In genomic region chr3R:19644094-19644900, dm6 we compare ENCODE assay signal across 4 fruit fly cellular contexts.
A peak's percentile ranks its signal among the peaks of the same experiment; 100 is the strongest.
TF ChIP-seq lines count a peak whose summit lies in the region.

Gene Vha13 (minus strand): TSS chr3R:19644386.

TF ChIP-seq in whole organism, adult, 20 proteins besides CTCF, POLR2A, EP300 and RAD21 (continued from another document):
- TF ChIP-seq Crg-1 (GFP tag; optimal IDR thresholded peaks at IDR 0.05; lab: Kevin White, UChicago) (peak; percentile 69), CG5204 (GFP tag; optimal IDR thresholded peaks at IDR 0.05; lab: Kevin White, UChicago) (peak; percentile 27)

TF ChIP-seq in whole organism, embryonic, 481 proteins besides CTCF, POLR2A, EP300 and RAD21 (continued from another document and continues in another):
- TF ChIP-seq lilli (GFP tag; optimal IDR thresholded peaks at IDR 0.05; lab: Kevin White, UChicago) (peak; percentile 56), pb (GFP tag; optimal IDR thresholded peaks at IDR 0.05; lab: Kevin White, UChicago) (no peak), CG6791 (GFP tag; IDR thresholded peaks at IDR 0.05; lab: Robert Waterston, UW; ENCODE audit: partially characterized antibody) (peak; percentile 82), CG6689 (GFP tag; IDR thresholded peaks at IDR 0.05; lab: Robert Waterston, UW) (no peak), Myb (GFP tag; optimal IDR thresholded peaks at IDR 0.05; lab: Kevin White, UChicago) (peak; percentile 40), gem (tag; optimal IDR thresholded peaks at IDR 0.05; lab: Kevin White, UChicago) (peak; percentile 51), CG6854 (GFP tag; optimal IDR thresholded peaks at IDR 0.05; lab: Kevin White, UChicago) (peak; percentile 57), Hsf (GFP tag; optimal IDR thresholded peaks at IDR 0.05; lab: Kevin White, UChicago) (peak; percentile 51), mirr (GFP tag; optimal IDR thresholded peaks at IDR 0.05; lab: Kevin White, UChicago) (peak; percentile 60), CG11696 (GFP tag; IDR thresholded peaks at IDR 0.05; lab: Robert Waterston, UW) (no peak), Dp (GFP tag; optimal IDR thresholded peaks at IDR 0.05; lab: Kevin White, UChicago) (peak; percentile 9), CG11695 (GFP tag; IDR thresholded peaks at IDR 0.05; lab: Robert Waterston, UW) (no peak), pfk (GFP tag; optimal IDR thresholded peaks at IDR 0.05; lab: Kevin White, UChicago) (peak; percentile 43), sr (GFP tag; IDR thresholded peaks at IDR 0.05; lab: Robert Waterston, UW) (no peak), CG12104 (GFP tag; optimal IDR thresholded peaks at IDR 0.05; lab: Kevin White, UChicago) (no peak), CG17186 (GFP tag; optimal IDR thresholded peaks at IDR 0.05; lab: Kevin White, UChicago) (no peak), CG15269 (tag; optimal IDR thresholded peaks at IDR 0.05; lab: Kevin White, UChicago) (no peak), Oaz (GFP tag; IDR thresholded peaks at IDR 0.05; lab: Robert Waterston, UW) (no peak), Rx (GFP tag; IDR thresholded peaks at IDR 0.05; lab: Robert Waterston, UW) (no peak), Neu2 (GFP tag; optimal IDR thresholded peaks at IDR 0.05; lab: Kevin White, UChicago; ENCODE audit: borderline replicate concordance) (no peak), B-H2 (GFP tag; optimal IDR thresholded peaks at IDR 0.05; lab: Kevin White, UChicago) (peak; percentile 59), Adf1 (GFP tag; IDR thresholded peaks at IDR 0.05; lab: Robert Waterston, UW) (no peak; the same call in 1 of the 2 replicates), HLH3B (GFP tag; IDR thresholded peaks at IDR 0.05; lab: Robert Waterston, UW) (peak; percentile 38; the same call in 1 of the 2 replicates), CG18262 (tag; optimal IDR thresholded peaks at IDR 0.05; lab: Kevin White, UChicago) (peak; percentile 22), zen2 (GFP tag; IDR thresholded peaks at IDR 0.05; lab: Robert Waterston, UW; ENCODE audit: partially characterized antibody) (0 out of 3 replicates have a peak, but pooled peaks have one; percentile 3), CG17361 (GFP tag; IDR thresholded peaks at IDR 0.05; lab: Robert Waterston, UW) (peak; percentile 69), wdn (GFP tag; IDR thresholded peaks at IDR 0.05; lab: Robert Waterston, UW) (peak; percentile 18; the same call in 1 of the 2 replicates), gcm2 (GFP tag; optimal IDR thresholded peaks at IDR 0.05; lab: Kevin White, UChicago) (no peak), Ravus (GFP tag; IDR thresholded peaks at IDR 0.05; lab: Robert Waterston, UW) (no peak), CG11398 (GFP tag; optimal IDR thresholded peaks at IDR 0.05; lab: Kevin White, UChicago) (no peak), tna (GFP tag; IDR thresholded peaks at IDR 0.05; lab: Robert Waterston, UW; ENCODE audit: partially characterized antibody) (peak; percentile 18; the same call in 1 of the 2 replicates), lola (GFP tag; optimal IDR thresholded peaks at IDR 0.05; lab: Kevin White, UChicago) (peak in 1 of 3 experiments; percentile 32), gsb (GFP tag; IDR thresholded peaks at IDR 0.05; lab: Robert Waterston, UW) (no peak; the same call in 1 of the 2 replicates), en (GFP tag; optimal IDR thresholded peaks at IDR 0.05; lab: Kevin White, UChicago) (no peak), eyg (GFP tag; optimal IDR thresholded peaks at IDR 0.05; lab: Kevin White, UChicago) (no peak), pzg (GFP tag; optimal IDR thresholded peaks at IDR 0.05; lab: Kevin White, UChicago) (peak; percentile 78), CG13775 (GFP tag; optimal IDR thresholded peaks at IDR 0.05; lab: Kevin White, UChicago) (peak; percentile 59), run (tag; optimal IDR thresholded peaks at IDR 0.05; lab: Kevin White, UChicago) (peak; percentile 49), fd102C (GFP tag; optimal IDR thresholded peaks at IDR 0.05; lab: Kevin White, UChicago) (no peak), stc (GFP tag; IDR thresholded peaks at IDR 0.05; lab: Robert Waterston, UW) (no peak), CG9817 (tag; optimal IDR thresholded peaks at IDR 0.05; lab: Kevin White, UChicago) (peak; percentile 53), slp2 (GFP tag; optimal IDR thresholded peaks at IDR 0.05; lab: Kevin White, UChicago) (no peak)

TF ChIP-seq in whole organism, prepupa, 60 proteins besides CTCF, POLR2A, EP300 and RAD21 (continued from another document):
- peak; percentile 58 for TF ChIP-seq Hr39 (GFP tag; optimal IDR thresholded peaks at IDR 0.05; lab: Kevin White, UChicago)
- TF ChIP-seq Eip75B (GFP tag; optimal IDR thresholded peaks at IDR 0.05; lab: Kevin White, UChicago), result no peak
- TF ChIP-seq Sox102F (GFP tag; optimal IDR thresholded peaks at IDR 0.05; lab: Kevin White, UChicago), result peak; percentile 64
- peak; percentile 26 for TF ChIP-seq OdsH (GFP tag; optimal IDR thresholded peaks at IDR 0.05; lab: Kevin White, UChicago)
- TF ChIP-seq Smox (GFP tag; optimal IDR thresholded peaks at IDR 0.05; lab: Kevin White, UChicago), result peak; percentile 32
- peak; percentile 49 to 57 for TF ChIP-seq ss (GFP tag; optimal IDR thresholded peaks at IDR 0.05; lab: Kevin White, UChicago)
- TF ChIP-seq salr (GFP tag; optimal IDR thresholded peaks at IDR 0.05; lab: Kevin White, UChicago), result no peak
- TF ChIP-seq topi (GFP tag; optimal IDR thresholded peaks at IDR 0.05; lab: Kevin White, UChicago), result peak; percentile 28
- no peak for TF ChIP-seq CG15336 (GFP tag; IDR thresholded peaks at IDR 0.05; lab: Robert Waterston, UW)
- TF ChIP-seq CG16779 (tag; optimal IDR thresholded peaks at IDR 0.05; lab: Kevin White, UChicago), result peak; percentile 56
- no peak for TF ChIP-seq CG6792 (GFP tag; optimal IDR thresholded peaks at IDR 0.05; lab: Kevin White, UChicago)
- TF ChIP-seq CG11902 (GFP tag; optimal IDR thresholded peaks at IDR 0.05; lab: Kevin White, UChicago), result peak; percentile 32
- peak; percentile 28 for TF ChIP-seq achi (GFP tag; optimal IDR thresholded peaks at IDR 0.05; lab: Kevin White, UChicago)
- peak; percentile 15 for TF ChIP-seq CG1621 (tag; optimal IDR thresholded peaks at IDR 0.05; lab: Kevin White, UChicago)
- TF ChIP-seq CG6854 (GFP tag; optimal IDR thresholded peaks at IDR 0.05; lab: Kevin White, UChicago), result peak; percentile 87
- peak; percentile 6 for TF ChIP-seq Hr4 (GFP tag; optimal IDR thresholded peaks at IDR 0.05; lab: Kevin White, UChicago)
- peak; percentile 50 for TF ChIP-seq CG3919 (GFP tag; optimal IDR thresholded peaks at IDR 0.05; lab: Kevin White, UChicago)
- TF ChIP-seq lz (GFP tag; optimal IDR thresholded peaks at IDR 0.05; lab: Kevin White, UChicago), result peak; percentile 42
- peak; percentile 15 for TF ChIP-seq CG7368 (GFP tag; optimal IDR thresholded peaks at IDR 0.05; lab: Kevin White, UChicago)
- no peak for TF ChIP-seq Hr38 (GFP tag; optimal IDR thresholded peaks at IDR 0.05; lab: Kevin White, UChicago)
- no peak for TF ChIP-seq CG11762 (GFP tag; optimal IDR thresholded peaks at IDR 0.05; lab: Kevin White, UChicago; ENCODE audit: insufficient read depth)
- TF ChIP-seq spab (GFP tag; optimal IDR thresholded peaks at IDR 0.05; lab: Kevin White, UChicago), result no peak
- TF ChIP-seq cyc (GFP tag; optimal IDR thresholded peaks at IDR 0.05; lab: Kevin White, UChicago), result peak; percentile 5
- peak; percentile 1 for TF ChIP-seq CG8319 (GFP tag; optimal IDR thresholded peaks at IDR 0.05; lab: Kevin White, UChicago)

TF ChIP-seq in whole organism, wandering third instar larva, 38 proteins besides CTCF, POLR2A, EP300 and RAD21 (continued from another document):
- TF ChIP-seq GATAd (GFP tag; optimal IDR thresholded peaks at IDR 0.05; lab: Kevin White, UChicago) (peak; percentile 6), Hr78 (GFP tag; optimal IDR thresholded peaks at IDR 0.05; lab: Kevin White, UChicago) (no peak), h (GFP tag; optimal IDR thresholded peaks at IDR 0.05; lab: Kevin White, UChicago) (peak; percentile 54), Abd-B (GFP tag; optimal IDR thresholded peaks at IDR 0.05; lab: Kevin White, UChicago) (no peak), Dif (GFP tag; optimal IDR thresholded peaks at IDR 0.05; lab: Kevin White, UChicago; ENCODE audit: partially characterized antibody) (peak; percentile 83), sage (GFP tag; optimal IDR thresholded peaks at IDR 0.05; lab: Kevin White, UChicago) (no peak), ey (GFP tag; optimal IDR thresholded peaks at IDR 0.05; lab: Kevin White, UChicago) (no peak), Rel (GFP tag; optimal IDR thresholded peaks at IDR 0.05; lab: Kevin White, UChicago) (no peak), Rel (tag; optimal IDR thresholded peaks at IDR 0.05; lab: Kevin White, UChicago) (peak; percentile 50), sv (GFP tag; optimal IDR thresholded peaks at IDR 0.05; lab: Kevin White, UChicago) (peak; percentile 49)
